Fruit fly (Drosophila melanogaster) whole organism, embryonic: ENCODE data around the gene CG34256.

Source experiments
- B-H1 ChIP-seq: fragments of 200-800 bp; sonication (Bioruptor generic); IDR thresholded peaks from 3 replicates; pipeline ENCODE4 v1.3.6; 2022; ENCODE audit warnings: missing biosample characterization, missing genetic modification characterization
- Bteb2 ChIP-seq: fragments of 200-800 bp; sonication (Bioruptor generic); optimal IDR thresholded peaks from 2 replicates; lab custom pipeline; 2016; ENCODE audit warnings: missing biosample characterization, missing genetic modification characterization
- CG10543 ChIP-seq: fragments of 200-800 bp; sonication (Bioruptor generic); optimal IDR thresholded peaks from 3 replicates; lab custom pipeline; 2017; ENCODE audit warnings: missing biosample characterization, mild to moderate bottlenecking, missing genetic modification characterization, moderate library complexity
- CG10654 ChIP-seq: fragments of 200-800 bp; sonication (Bioruptor generic); optimal IDR thresholded peaks from 2 replicates; lab custom pipeline; 2016; ENCODE audit warnings: missing biosample characterization, missing genetic modification characterization
- CG13287 ChIP-seq: fragments of 200-800 bp; sonication (Bioruptor generic); IDR thresholded peaks from 2 replicates; pipeline ENCODE4 v1.3.6; 2022; ENCODE audit warnings: missing biosample characterization, missing genetic modification characterization; ENCODE audit not compliant: partially characterized antibody
- CG15601 ChIP-seq: fragments of 200-800 bp; sonication (Bioruptor generic); optimal IDR thresholded peaks from 3 replicates; lab custom pipeline; 2019; ENCODE audit warnings: missing biosample characterization, mild to moderate bottlenecking, missing genetic modification characterization, moderate library complexity
- CG4360 ChIP-seq: fragments of 200-800 bp; sonication (Bioruptor generic); IDR thresholded peaks from 2 replicates; pipeline ENCODE4 v1.3.6; 2022; ENCODE audit warnings: missing biosample characterization, missing genetic modification characterization
- CG6791 ChIP-seq: fragments of 200-800 bp; sonication (Bioruptor generic); IDR thresholded peaks from 3 replicates; pipeline ENCODE4 v1.3.6; 2022; ENCODE audit warnings: missing biosample characterization, missing genetic modification characterization; ENCODE audit not compliant: partially characterized antibody
- CG7271 ChIP-seq: fragments of 200-800 bp; sonication (Bioruptor generic); optimal IDR thresholded peaks from 2 replicates; lab custom pipeline; 2018; ENCODE audit warnings: missing biosample characterization, mild to moderate bottlenecking, missing genetic modification characterization, moderate library complexity
- CG8290 ChIP-seq, 3 experiments: fragments of 200-800 bp; sonication (Bioruptor generic); optimal IDR thresholded peaks; 2 replicates each; lab custom pipeline; 2016 to 2019; ENCODE audit warnings: missing biosample characterization in 3 of 3, missing genetic modification characterization in 3 of 3, mild to moderate bottlenecking in 2 of 3, moderate library complexity in 1 of 3
- CG8359 ChIP-seq: fragments of 200-800 bp; sonication (Bioruptor generic); optimal IDR thresholded peaks from 2 replicates; lab custom pipeline; 2017; ENCODE audit warnings: missing biosample characterization, mild to moderate bottlenecking, missing genetic modification characterization, borderline replicate concordance
- CG9817 ChIP-seq: fragments of 200-800 bp; sonication (Bioruptor generic); optimal IDR thresholded peaks from 2 replicates; lab custom pipeline; 2018; ENCODE audit warnings: missing biosample characterization, mild to moderate bottlenecking, missing genetic modification characterization, moderate library complexity
- CTCF ChIP-seq: fragments of 200-800 bp; sonication (Bioruptor generic); optimal IDR thresholded peaks from 2 replicates; lab custom pipeline; 2017; ENCODE audit warnings: missing biosample characterization, mild to moderate bottlenecking, missing genetic modification characterization, moderate library complexity
- GATAe ChIP-seq: fragments of 200-800 bp; sonication (Bioruptor generic); conservative IDR thresholded peaks from 2 replicates; pipeline ENCODE4 v1.3.6; 2022; ENCODE audit warnings: missing biosample characterization, missing genetic modification characterization
- Hr78 ChIP-seq, 2 experiments: fragments of 200-800 bp in 1 of 2; fragments of >200 bp in 1 of 2; sonication (Bioruptor generic) in 1 of 2; optimal IDR thresholded peaks; 2 replicates each; lab custom pipeline; 2017 to 2019; ENCODE audit warnings: missing biosample characterization in 2 of 2, missing genetic modification characterization in 2 of 2, mild to moderate bottlenecking in 1 of 2, moderate library complexity in 1 of 2
- Med ChIP-seq: fragments of 200-800 bp; sonication (Bioruptor generic); peaks from one replicate; lab custom pipeline; 2016; ENCODE audit warnings: missing biosample characterization, missing genetic modification characterization, mild to moderate bottlenecking, inconsistent platforms, moderate library complexity
- NFAT ChIP-seq: fragments of 200-800 bp; sonication (Bioruptor generic); IDR thresholded peaks from 2 replicates; pipeline ENCODE4 v1.3.6; 2022; ENCODE audit warnings: missing biosample characterization, missing genetic modification characterization
- Oaz ChIP-seq: fragments of 200-800 bp; sonication (Bioruptor generic); IDR thresholded peaks from 2 replicates; pipeline ENCODE4 v1.3.6; 2022; ENCODE audit warnings: missing biosample characterization, missing genetic modification characterization
- Pdp1 ChIP-seq, 2 experiments: fragments of 200-800 bp; sonication (Bioruptor generic); optimal IDR thresholded peaks; 3 replicates each; lab custom pipeline; 2016; ENCODE audit warnings: missing biosample characterization in 2 of 2, missing genetic modification characterization in 2 of 2, mild to moderate bottlenecking in 1 of 2, moderate library complexity in 1 of 2
- Ptx1 ChIP-seq: fragments of 200-800 bp; sonication (Bioruptor generic); IDR thresholded peaks from 2 replicates; pipeline ENCODE4 v1.3.6; 2022; ENCODE audit warnings: missing biosample characterization, missing genetic modification characterization
- Rfx ChIP-seq: fragments of 200-800 bp; sonication (Bioruptor generic); IDR thresholded peaks from 2 replicates; pipeline ENCODE4 v1.3.6; 2022; ENCODE audit warnings: missing biosample characterization, missing genetic modification characterization
- Trl ChIP-seq, 3 experiments: fragments of >200 bp in 2 of 3; fragments of 200-800 bp in 1 of 3; sonication (Bioruptor generic) in 1 of 3; optimal IDR thresholded peaks; 2 replicates in 1 of 3; 3 replicates in 2 of 3; lab custom pipeline; 2016 to 2017; ENCODE audit warnings: missing biosample characterization in 1 of 3, missing genetic modification characterization in 1 of 3
- chinmo ChIP-seq: fragments of 200-800 bp; sonication (Bioruptor generic); IDR thresholded peaks from 4 replicates; pipeline ENCODE4 v1.3.6; 2022; ENCODE audit warnings: missing biosample characterization, missing genetic modification characterization; ENCODE audit not compliant: partially characterized antibody
- ci ChIP-seq: fragments of 200-800 bp; sonication (Bioruptor generic); IDR thresholded peaks from 3 replicates; pipeline ENCODE4 v1.3.6; 2022; ENCODE audit warnings: missing biosample characterization, missing genetic modification characterization
- cwo ChIP-seq: fragments of 200-800 bp; sonication (Bioruptor generic); optimal IDR thresholded peaks from 3 replicates; lab custom pipeline; 2017; ENCODE audit warnings: missing biosample characterization, missing genetic modification characterization, mild to moderate bottlenecking, moderate library complexity, missing genetic modification reagents
- dmrt11E ChIP-seq: fragments of 200-800 bp; sonication (Bioruptor generic); optimal IDR thresholded peaks from 3 replicates; lab custom pipeline; 2018; ENCODE audit warnings: missing biosample characterization, mild to moderate bottlenecking, missing genetic modification characterization, moderate library complexity
- ftz-f1 ChIP-seq: fragments of 200-800 bp; sonication (Bioruptor generic); optimal IDR thresholded peaks from 2 replicates; lab custom pipeline; 2016; ENCODE audit warnings: missing biosample characterization, missing genetic modification characterization
- psq ChIP-seq: fragments of 200-800 bp; sonication (Bioruptor generic); optimal IDR thresholded peaks from 2 replicates; lab custom pipeline; 2017; ENCODE audit warnings: missing biosample characterization, missing genetic modification characterization
- scrt ChIP-seq: fragments of 200-800 bp; sonication (Bioruptor generic); optimal IDR thresholded peaks from 2 replicates; lab custom pipeline; 2018; ENCODE audit warnings: missing biosample characterization, mild to moderate bottlenecking, missing genetic modification characterization, moderate library complexity
- slbo ChIP-seq: fragments of 200-800 bp; sonication (Bioruptor generic); IDR thresholded peaks from 2 replicates; pipeline ENCODE4 v1.3.6; 2022; ENCODE audit warnings: missing biosample characterization, missing genetic modification characterization
- tll ChIP-seq, 2 experiments: fragments of 200-800 bp in 1 of 2; fragments of >200 bp in 1 of 2; sonication (Bioruptor generic) in 1 of 2; optimal IDR thresholded peaks; 2 replicates each; lab custom pipeline; 2017 to 2019; ENCODE audit warnings: missing biosample characterization in 2 of 2, missing genetic modification characterization in 2 of 2, mild to moderate bottlenecking in 1 of 2, moderate library complexity in 1 of 2
- vvl ChIP-seq: fragments of 200-800 bp; sonication (Bioruptor generic); IDR thresholded peaks from 2 replicates; pipeline ENCODE4 v1.3.6; 2022; ENCODE audit warnings: missing biosample characterization, missing genetic modification characterization
- wor ChIP-seq: fragments of 200-800 bp; sonication (Bioruptor generic); IDR thresholded peaks from 2 replicates; pipeline ENCODE4 v1.3.6; 2022; ENCODE audit warnings: missing biosample characterization, missing genetic modification characterization

CG34256 gene

dm6 chr3L:18968193-18968969 is 21.2 kb downstream of the CG34256 start (continued):
- TF ChIP-seq scrt (GFP tag; lab: Kevin White, UChicago) (peak; percentile 93), CG9817 (no peak), Oaz (GFP tag; lab: Robert Waterston, UW) (0 out of 2 replicates have a peak, but pooled peaks have one; percentile 5), ftz-f1 (GFP tag; lab: Kevin White, UChicago) (peak; percentile 30), ci (GFP tag; lab: Robert Waterston, UW) (peak; percentile 65; the same call in 2 of the 3 replicates), CTCF (peak; percentile 88), tll (GFP tag; optimal IDR thresholded peaks at IDR 0.05; lab: Kevin White, UChicago) (no peak), Med (GFP tag; lab: Kevin White, UChicago) (peak; percentile 75), GATAe (no peak), CG8359 (GFP tag; lab: Kevin White, UChicago) (peak; percentile 8), NFAT (0 out of 2 replicates have a peak, but pooled peaks have one; percentile 18), dmrt11E (no peak), CG6791 (GFP tag; lab: Robert Waterston, UW) (0 out of 3 replicates have a peak, but pooled peaks have one; percentile 39), CG8290 (GFP tag; optimal IDR thresholded peaks at IDR 0.05; lab: Kevin White, UChicago) (no peak), CG8290 (tag; optimal IDR thresholded peaks at IDR 0.05; lab: Kevin White, UChicago) (peak in 1 of 2 experiments; percentile 33), Trl (optimal IDR thresholded peaks at IDR 0.05; lab: Kevin White, UChicago) (peak in 1 of 2 experiments; percentile 17), Trl (GFP tag; optimal IDR thresholded peaks at IDR 0.05; lab: Kevin White, UChicago) (no peak), Ptx1 (GFP tag; lab: Robert Waterston, UW) (no peak)

DNA sequence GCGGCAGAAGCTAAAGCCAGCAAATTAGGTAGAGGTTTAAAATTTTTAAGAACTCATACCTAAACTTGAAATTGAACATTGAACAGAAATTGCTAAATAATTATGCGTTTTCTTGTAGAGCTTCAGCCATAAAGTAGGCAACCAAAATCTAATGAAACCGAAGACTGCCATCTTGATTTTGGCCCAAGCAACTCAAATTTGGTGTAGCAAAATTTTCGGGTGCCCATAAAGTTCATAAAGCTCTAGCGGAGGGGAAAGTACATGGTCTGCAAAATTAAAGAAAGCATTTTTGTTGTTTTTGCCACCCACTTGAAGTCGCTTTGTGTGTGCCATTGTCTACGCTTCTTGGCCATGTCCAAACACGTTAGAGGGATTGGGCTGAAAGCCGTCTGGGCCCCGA is 32.6 kb downstream of the CG34256 start:
- peak; percentile 4 for TF ChIP-seq CTCF
- no peak for TF ChIP-seq B-H1 (GFP tag; lab: Robert Waterston, UW)
- TF ChIP-seq CG13287 (GFP tag; lab: Robert Waterston, UW), result 0 out of 2 replicates have a peak, but pooled peaks have one; percentile 18
- TF ChIP-seq CG15601, result peak; percentile 18

- TF ChIP-seq CG8290 (GFP tag; optimal IDR thresholded peaks at IDR 0.05; lab: Kevin White, UChicago), result no peak
- no peak for TF ChIP-seq CG8290 (tag; optimal IDR thresholded peaks at IDR 0.05; lab: Kevin White, UChicago)
- peak; percentile 84 for TF ChIP-seq cwo (GFP tag; lab: Kevin White, UChicago)
- TF ChIP-seq slbo (GFP tag; lab: Robert Waterston, UW), result no peak; the same call in 1 of the 2 replicates
- no peak for TF ChIP-seq CG4360 (GFP tag; lab: Robert Waterston, UW)
- 0 out of 4 replicates have a peak, but pooled peaks have one; percentile 50 for TF ChIP-seq chinmo
- TF ChIP-seq scrt (GFP tag; lab: Kevin White, UChicago), result no peak
- TF ChIP-seq Hr78 (GFP tag; optimal IDR thresholded peaks at IDR 0.05; lab: Kevin White, UChicago), result peak in 1 of 2 experiments; percentile 25
- TF ChIP-seq psq (GFP tag; lab: Kevin White, UChicago), result no peak
- peak in 1 of 2 experiments; percentile 87 for TF ChIP-seq Pdp1 (GFP tag; optimal IDR thresholded peaks at IDR 0.05; lab: Kevin White, UChicago)
- no peak for TF ChIP-seq CG10654 (GFP tag; lab: Kevin White, UChicago)
- 0 out of 2 replicates have a peak, but pooled peaks have one; percentile 42 for TF ChIP-seq vvl
- TF ChIP-seq wor (GFP tag; lab: Robert Waterston, UW), result no peak
- TF ChIP-seq CG7271 (tag; lab: Kevin White, UChicago), result no peak
- no peak for TF ChIP-seq Rfx (GFP tag; lab: Robert Waterston, UW)
- no peak for TF ChIP-seq CG10543 (GFP tag; lab: Kevin White, UChicago)
- TF ChIP-seq Bteb2 (GFP tag; lab: Kevin White, UChicago), result no peak
Measured at dm6 chr3L:18952399-18952798, 37.2 kb downstream of the CG34256 start.
